Fruit fly (Drosophila melanogaster) whole organism, wandering third instar larva: ENCODE results near the gene Rpn11.

ENCODE experiments used
- Abd-B ChIP-seq: fragments of >200 bp; optimal IDR thresholded peaks from 2 replicates; lab custom pipeline; 2017; ENCODE audit warnings: missing biosample characterization, missing genetic modification characterization
- CG32264 ChIP-seq: fragments of 200-800 bp; sonication (Bioruptor generic); optimal IDR thresholded peaks from 2 replicates; lab custom pipeline; 2016; ENCODE audit warnings: missing biosample characterization, missing genetic modification characterization
- CG9705 ChIP-seq: fragments of 200-800 bp; sonication (Bioruptor generic); optimal IDR thresholded peaks from 2 replicates; lab custom pipeline; 2018; ENCODE audit warnings: missing biosample characterization, mild to moderate bottlenecking, missing genetic modification characterization
- CrebA ChIP-seq: fragments of 200-800 bp; sonication (Bioruptor generic); optimal IDR thresholded peaks from 2 replicates; lab custom pipeline; 2016; ENCODE audit warnings: missing biosample characterization, mild to moderate bottlenecking, missing genetic modification characterization, borderline replicate concordance
- Dfd ChIP-seq: fragments of >200 bp; optimal IDR thresholded peaks from 2 replicates; lab custom pipeline; 2017; ENCODE audit warnings: missing biosample characterization, missing genetic modification characterization
- Dif ChIP-seq: fragments of 200-275, 200-300 bp; sonication (Bioruptor generic); optimal IDR thresholded peaks from 2 replicates; lab custom pipeline; 2018; ENCODE audit warnings: missing biosample characterization, missing genetic modification characterization; ENCODE audit not compliant: partially characterized antibody
- GATAd ChIP-seq: sonication (Bioruptor generic); optimal IDR thresholded peaks from 2 replicates; lab custom pipeline; 2016; ENCODE audit warnings: missing biosample characterization, missing genetic modification characterization
- HLH106 ChIP-seq: fragments of 200-800 bp; optimal IDR thresholded peaks from 3 replicates; lab custom pipeline; 2019; ENCODE audit warnings: missing biosample characterization, mild to moderate bottlenecking, missing genetic modification characterization, moderate library complexity
- Hnf4 ChIP-seq: fragments of 200-800 bp; sonication (Bioruptor generic); optimal IDR thresholded peaks from 2 replicates; lab custom pipeline; 2016; ENCODE audit warnings: missing biosample characterization, mild to moderate bottlenecking, missing genetic modification characterization
- Hr78 ChIP-seq: fragments of >200 bp; optimal IDR thresholded peaks from 2 replicates; lab custom pipeline; 2017; ENCODE audit warnings: missing biosample characterization, missing genetic modification characterization
- Hr83 ChIP-seq: fragments of 200-300 bp; sonication (Bioruptor generic); optimal IDR thresholded peaks from 2 replicates; lab custom pipeline; 2016; ENCODE audit warnings: missing biosample characterization, mild to moderate bottlenecking, missing genetic modification characterization, moderate library complexity; ENCODE audit not compliant: poor library complexity, severe bottlenecking
- Jra ChIP-seq: sonication (Bioruptor generic); optimal IDR thresholded peaks from 2 replicates; lab custom pipeline; 2016; ENCODE audit warnings: missing biosample characterization, missing genetic modification characterization
- Mio ChIP-seq: sonication (Bioruptor generic); optimal IDR thresholded peaks from 2 replicates; lab custom pipeline; 2016; ENCODE audit warnings: missing biosample characterization, missing genetic modification characterization
- Myc ChIP-seq: fragments of >200 bp; optimal IDR thresholded peaks from 2 replicates; lab custom pipeline; 2017
- N ChIP-seq: fragments of >200 bp; optimal IDR thresholded peaks from 2 replicates; lab custom pipeline; 2018; ENCODE audit warnings: missing biosample characterization, missing external identifiers, missing genetic modification characterization
- OdsH ChIP-seq: fragments of 200-800 bp; sonication (Bioruptor generic); optimal IDR thresholded peaks from 2 replicates; lab custom pipeline; 2016; ENCODE audit warnings: missing biosample characterization, mild to moderate bottlenecking, missing genetic modification characterization
- Rel ChIP-seq, 2 experiments: fragments of 200-800 bp; sonication (Bioruptor generic) in 1 of 2; optimal IDR thresholded peaks; 2 replicates in 1 of 2; 3 replicates in 1 of 2; lab custom pipeline; 2016 to 2019; ENCODE audit warnings: mild to moderate bottlenecking in 2 of 2, missing biosample characterization in 2 of 2, missing genetic modification characterization in 2 of 2, moderate library complexity in 1 of 2
- Sp1 ChIP-seq: fragments of 200-800 bp; sonication (Bioruptor generic); optimal IDR thresholded peaks from 3 replicates; lab custom pipeline; 2019; ENCODE audit warnings: missing biosample characterization, mild to moderate bottlenecking, missing genetic modification characterization, moderate library complexity
- Vsx2 ChIP-seq: fragments of 200-300, 225-300 bp; sonication (Bioruptor generic); optimal IDR thresholded peaks from 2 replicates; lab custom pipeline; 2018; ENCODE audit warnings: missing biosample characterization, missing genetic modification characterization; ENCODE audit not compliant: partially characterized antibody
- br ChIP-seq: fragments of 200-800 bp; sonication (Bioruptor generic); optimal IDR thresholded peaks from 2 replicates; lab custom pipeline; 2016; ENCODE audit warnings: missing biosample characterization, missing genetic modification characterization
- brk ChIP-seq: fragments of 200-800 bp; sonication (Bioruptor generic); optimal IDR thresholded peaks from 2 replicates; lab custom pipeline; 2016; ENCODE audit warnings: missing biosample characterization, mild to moderate bottlenecking, missing genetic modification characterization
- dl ChIP-seq, 2 experiments: fragments of 175-275, 200-275 bp in 1 of 2; fragments of 200-275 bp in 1 of 2; sonication (Bioruptor generic); optimal IDR thresholded peaks; lab custom pipeline; 2018; ENCODE audit warnings: mild to moderate bottlenecking in 2 of 2, missing biosample characterization in 2 of 2, missing genetic modification characterization in 2 of 2, moderate library complexity in 2 of 2; ENCODE audit not compliant: partially characterized antibody in 2 of 2, insufficient read depth in 1 of 2
- dmrt93B ChIP-seq: fragments of 200-800 bp; sonication (Bioruptor generic); optimal IDR thresholded peaks from 2 replicates; lab custom pipeline; 2018; ENCODE audit warnings: missing biosample characterization, mild to moderate bottlenecking, missing genetic modification characterization
- dsf ChIP-seq: sonication (Bioruptor generic); optimal IDR thresholded peaks from 2 replicates; lab custom pipeline; 2016; ENCODE audit warnings: missing biosample characterization, missing genetic modification characterization, borderline replicate concordance
- ey ChIP-seq: fragments of 200-800 bp; sonication (Bioruptor generic); optimal IDR thresholded peaks from 2 replicates; lab custom pipeline; 2016; ENCODE audit warnings: missing biosample characterization, missing genetic modification characterization
- foxo ChIP-seq, 2 experiments: fragments of 200-800 bp; sonication (Bioruptor generic); optimal IDR thresholded peaks; 2 replicates in 1 of 2; 3 replicates in 1 of 2; lab custom pipeline; 2016 to 2017; ENCODE audit warnings: missing biosample characterization in 2 of 2, missing genetic modification characterization in 2 of 2
- fru ChIP-seq: fragments of 200-800 bp; sonication (Bioruptor generic); optimal IDR thresholded peaks from 3 replicates; lab custom pipeline; 2016; ENCODE audit warnings: missing biosample characterization, mild to moderate bottlenecking, missing genetic modification characterization
- h ChIP-seq: fragments of 200-800 bp; sonication (Bioruptor generic); optimal IDR thresholded peaks from 3 replicates; lab custom pipeline; 2016; ENCODE audit warnings: missing biosample characterization, mild to moderate bottlenecking, missing genetic modification characterization
- jim ChIP-seq: fragments of 175-275, 200-325 bp; sonication (Bioruptor generic); optimal IDR thresholded peaks from 2 replicates; lab custom pipeline; 2016; ENCODE audit warnings: missing biosample characterization, mild to moderate bottlenecking, missing genetic modification characterization
- lola ChIP-seq: fragments of >200 bp; optimal IDR thresholded peaks from 2 replicates; lab custom pipeline; 2017; ENCODE audit warnings: missing biosample characterization, missing genetic modification characterization
- psq ChIP-seq: fragments of 200-800 bp; sonication (Bioruptor generic); optimal IDR thresholded peaks from 3 replicates; lab custom pipeline; 2017; ENCODE audit warnings: missing biosample characterization, mild to moderate bottlenecking, missing genetic modification characterization, moderate library complexity
- rgr ChIP-seq: fragments of 200-800 bp; sonication (Bioruptor generic); optimal IDR thresholded peaks from 3 replicates; lab custom pipeline; 2016; ENCODE audit warnings: missing biosample characterization, mild to moderate bottlenecking, missing genetic modification characterization
- sage ChIP-seq: fragments of 200-800 bp; sonication (Bioruptor generic); optimal IDR thresholded peaks from 2 replicates; lab custom pipeline; 2016; ENCODE audit warnings: missing biosample characterization, mild to moderate bottlenecking, missing genetic modification characterization
- sv ChIP-seq: fragments of 200-800 bp; sonication (Bioruptor generic); optimal IDR thresholded peaks from 3 replicates; lab custom pipeline; 2016; ENCODE audit warnings: missing biosample characterization, missing genetic modification characterization
- woc ChIP-seq: sonication (Bioruptor generic); optimal IDR thresholded peaks from 2 replicates; lab custom pipeline; 2016; ENCODE audit warnings: missing biosample characterization, mild to moderate bottlenecking, missing genetic modification characterization

Rpn11 gene

dm6 chr2L:5079200-5079599 lies 19.6 kb upstream of the Rpn11 start:
- no peak for TF ChIP-seq GATAd
- no peak for TF ChIP-seq ey
- no peak for TF ChIP-seq fru (GFP tag; lab: Kevin White, UChicago)
- no peak for TF ChIP-seq Mio (GFP tag; lab: Kevin White, UChicago)
- no peak for TF ChIP-seq sv (GFP tag; lab: Kevin White, UChicago)
- TF ChIP-seq Abd-B (GFP tag; lab: Kevin White, UChicago), result no peak
- no peak for TF ChIP-seq woc (GFP tag; lab: Kevin White, UChicago)
- no peak for TF ChIP-seq brk (GFP tag; lab: Kevin White, UChicago)

dm6 chr2L:5072357-5072756 lies 12.8 kb upstream of the Rpn11 start:
- TF ChIP-seq HLH106, result no peak
- TF ChIP-seq GATAd, result no peak
- TF ChIP-seq fru (GFP tag; lab: Kevin White, UChicago), result no peak
- TF ChIP-seq Dif, result no peak
- no peak for TF ChIP-seq br (GFP tag; lab: Kevin White, UChicago)
- TF ChIP-seq CrebA (GFP tag; lab: Kevin White, UChicago), result no peak
- no peak for TF ChIP-seq woc (GFP tag; lab: Kevin White, UChicago)
- TF ChIP-seq jim (GFP tag; lab: Kevin White, UChicago), result no peak
- no peak for TF ChIP-seq h
- TF ChIP-seq dsf (GFP tag; lab: Kevin White, UChicago), result no peak
- TF ChIP-seq dl (GFP tag; optimal IDR thresholded peaks at IDR 0.05; lab: Kevin White, UChicago; ENCODE audit: insufficient read depth in 1 of 2, partially characterized antibody in 2 of 2), result no peak
- TF ChIP-seq CG9705 (GFP tag; lab: Kevin White, UChicago), result no peak
- no peak for TF ChIP-seq Jra (GFP tag; lab: Kevin White, UChicago)
- TF ChIP-seq OdsH, result no peak
- TF ChIP-seq N (GFP tag; lab: Kevin White, UChicago), result no peak
- TF ChIP-seq lola, result no peak
- no peak for TF ChIP-seq Sp1 (GFP tag; lab: Kevin White, UChicago)
- no peak for TF ChIP-seq sage
- no peak for TF ChIP-seq dmrt93B

DNA sequence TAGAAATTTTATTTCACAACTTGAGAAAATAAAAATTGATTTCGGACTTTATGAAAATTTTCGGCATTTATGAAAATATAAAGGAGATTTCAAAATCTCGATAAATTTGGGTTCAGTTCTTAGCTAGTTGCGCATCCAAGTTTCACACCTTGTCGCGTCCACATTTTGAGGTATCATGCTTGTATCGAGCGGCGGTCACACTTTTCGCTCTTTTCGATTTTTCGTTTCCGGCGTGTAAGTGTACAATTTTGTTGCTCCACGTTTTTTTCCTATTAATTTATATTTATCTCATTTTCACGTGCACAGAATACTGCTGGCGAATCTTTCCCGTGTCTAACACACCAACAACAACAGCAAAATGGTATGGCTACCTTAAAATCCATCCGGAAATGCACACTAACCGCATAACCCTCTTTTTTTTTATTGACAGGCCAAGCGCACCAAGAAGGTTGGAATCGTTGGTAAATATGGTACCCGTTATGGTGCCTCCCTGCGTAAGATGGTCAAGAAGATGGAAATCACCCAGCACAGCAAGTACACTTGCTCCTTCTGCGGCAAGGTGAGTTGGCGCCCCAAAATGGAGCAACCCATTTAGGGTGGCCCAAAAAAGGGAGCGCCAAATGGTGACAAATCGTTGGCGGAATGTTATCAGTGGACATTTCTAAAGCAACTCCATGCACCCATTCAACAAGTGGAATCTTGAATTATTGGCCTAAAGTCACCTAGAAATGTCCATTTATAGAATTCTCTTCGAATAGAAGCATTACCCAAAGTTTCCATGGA lies 11.4 kb upstream of the Rpn11 start, which contains the start of gene RpL37A:
TSS of gene RpL37A (plus strand) at position 161 of the 783 bp plus-strand sequence.
- TF ChIP-seq psq (GFP tag; lab: Kevin White, UChicago), result peak; percentile 24
- peak; percentile 73 for TF ChIP-seq dmrt93B
- peak; percentile 43 for TF ChIP-seq CG32264 (GFP tag; lab: Kevin White, UChicago)
- TF ChIP-seq CG9705 (GFP tag; lab: Kevin White, UChicago), result peak; percentile 69
- TF ChIP-seq Myc (lab: Kevin White, UChicago), result peak; percentile 5
- TF ChIP-seq Jra (GFP tag; lab: Kevin White, UChicago), result peak; percentile 12
- TF ChIP-seq dsf (GFP tag; lab: Kevin White, UChicago), result peak; percentile 12
- no peak for TF ChIP-seq CrebA (GFP tag; lab: Kevin White, UChicago)
- peak; percentile 66 for TF ChIP-seq Rel (GFP tag; optimal IDR thresholded peaks at IDR 0.05; lab: Kevin White, UChicago)
- TF ChIP-seq Rel (tag; optimal IDR thresholded peaks at IDR 0.05; lab: Kevin White, UChicago), result peak; percentile 50
- TF ChIP-seq Sp1 (GFP tag; lab: Kevin White, UChicago), result peak; percentile 73
- TF ChIP-seq Dif, result peak; percentile 19
- TF ChIP-seq Hr78 (GFP tag; lab: Kevin White, UChicago), result no peak
- peak; percentile 12 for TF ChIP-seq Hnf4 (GFP tag; lab: Kevin White, UChicago)
- no peak for TF ChIP-seq brk (GFP tag; lab: Kevin White, UChicago)
- peak; percentile 78 for TF ChIP-seq h
- TF ChIP-seq Hr83, result peak; percentile 86
- no peak for TF ChIP-seq GATAd
- peak; percentile 38 for TF ChIP-seq Vsx2
- peak; percentile 52 for TF ChIP-seq fru (GFP tag; lab: Kevin White, UChicago)
- TF ChIP-seq sage, result peak; percentile 73
- TF ChIP-seq OdsH, result peak; percentile 31
- TF ChIP-seq Mio (GFP tag; lab: Kevin White, UChicago), result no peak
- no peak for TF ChIP-seq jim (GFP tag; lab: Kevin White, UChicago)
- TF ChIP-seq rgr (GFP tag; lab: Kevin White, UChicago), result peak; percentile 89
- no peak for TF ChIP-seq ey
- TF ChIP-seq Dfd (GFP tag; lab: Kevin White, UChicago), result no peak
- peak; percentile 64 for TF ChIP-seq HLH106
- peak in 1 of 2 experiments; percentile 62 for TF ChIP-seq foxo (GFP tag; optimal IDR thresholded peaks at IDR 0.05; lab: Kevin White, UChicago)
- TF ChIP-seq sv (GFP tag; lab: Kevin White, UChicago), result peak; percentile 82
- TF ChIP-seq woc (GFP tag; lab: Kevin White, UChicago), result no peak
